Worm (Caenorhabditis elegans): Measurements from ENCODE around the gene K08D8.4.

The K08D8.4 gene

DNA sequence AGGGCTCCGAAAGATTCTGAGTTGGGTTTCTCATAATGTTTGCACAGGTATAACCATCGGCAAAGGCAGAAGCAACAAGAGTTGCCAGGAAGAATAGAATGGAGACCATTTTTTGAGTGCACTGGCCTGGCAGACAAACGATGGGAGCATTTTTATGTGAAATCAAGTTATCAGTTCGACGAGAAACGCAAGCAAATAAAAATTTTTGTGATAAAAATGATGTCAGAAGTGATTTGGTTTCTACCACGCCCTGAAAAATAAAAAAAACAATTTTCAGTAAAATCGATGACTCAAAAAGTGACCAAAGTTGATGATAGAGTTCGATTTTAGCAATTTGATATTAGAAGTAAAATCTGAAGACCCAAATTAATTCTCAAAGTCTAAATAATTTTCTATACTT lies at the start of gene K08D8.4:
K08D8.4 (minus strand) TSS at position 128 of the 400 bp plus-strand sequence.
- TF ChIP-seq fos-1 (tag; optimal IDR thresholded peaks at IDR 0.05) (peak; percentile 86), zag-1 (tag; optimal IDR thresholded peaks at IDR 0.05) (no peak)

ce11 chrIV:12957730-12958129 lies 47.9 kb upstream of the K08D8.4 start, which contains the start of gene F55G11.6:
Gene F55G11.6, plus strand, starts transcription at chrIV:12958030.
- TF ChIP-seq C34F6.9 (tag; optimal IDR thresholded peaks at IDR 0.05) (no peak), lin-39 (tag; optimal IDR thresholded peaks at IDR 0.05) (no peak), egl-27 (tag; optimal IDR thresholded peaks at IDR 0.05) (no peak), nhr-12 (tag; optimal IDR thresholded peaks at IDR 0.05) (no peak), nhr-237 (tag; optimal IDR thresholded peaks at IDR 0.05) (no peak)

DNA sequence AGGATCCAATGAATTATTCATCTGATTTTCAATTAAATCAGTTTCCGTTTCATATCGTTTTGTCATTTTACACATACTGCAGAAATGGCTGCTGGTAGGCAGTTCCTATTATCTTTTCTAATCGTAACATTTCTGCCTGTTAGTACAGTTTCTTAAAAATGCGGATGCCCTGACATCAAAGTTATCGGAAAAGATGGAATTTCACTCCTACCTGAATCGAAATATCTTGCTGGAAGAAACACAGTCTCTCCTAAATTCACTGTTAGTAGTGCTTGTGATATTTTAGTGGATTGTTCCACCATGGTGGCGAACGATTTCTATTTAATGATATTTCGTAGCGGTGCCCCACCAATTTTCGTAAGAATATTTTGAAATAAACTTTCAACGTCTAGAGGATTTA lies 38.7 kb upstream of the K08D8.4 start, which contains the start of gene F55G11.10:
F55G11.10 (plus strand) TSS at position 301 of the 400 bp plus-strand sequence.
- TF ChIP-seq sma-3 (GFP tag; optimal IDR thresholded peaks at IDR 0.05) (no peak), nhr-23 (tag; optimal IDR thresholded peaks at IDR 0.05) (no peak), unc-55 (GFP tag; optimal IDR thresholded peaks at IDR 0.05) (no peak), crh-2 (tag; optimal IDR thresholded peaks at IDR 0.05) (no peak), fos-1 (tag; optimal IDR thresholded peaks at IDR 0.05) (no peak), mab-5 (tag; optimal IDR thresholded peaks at IDR 0.05) (no peak), nhr-129 (tag; optimal IDR thresholded peaks at IDR 0.05) (no peak)

- TF ChIP-seq ceh-16 (tag; optimal IDR thresholded peaks at IDR 0.05) (no peak), nhr-6 (tag; optimal IDR thresholded peaks at IDR 0.05) (no peak), ztf-1 (GFP tag; conservative IDR thresholded peaks at IDR 0.05) (no peak)
Measured at ce11 chrIV:12946488-12946887, 36.7 kb upstream of the K08D8.4 start, which contains the start of gene F55G11.1. Gene F55G11.1, minus strand, starts transcription at chrIV:12946588.

ce11 chrIV:12942633-12943032 lies 32.8 kb upstream of the K08D8.4 start, which contains the start of gene dct-19:
Gene dct-19, plus strand, starts transcription at chrIV:12942933.
- TF ChIP-seq ztf-11 (tag; optimal IDR thresholded peaks at IDR 0.05): no peak
- no peak for TF ChIP-seq zag-1 (tag; optimal IDR thresholded peaks at IDR 0.05)
- no peak for TF ChIP-seq nhr-129 (tag; optimal IDR thresholded peaks at IDR 0.05)
- no peak for TF ChIP-seq nhr-23 (tag; optimal IDR thresholded peaks at IDR 0.05)
- TF ChIP-seq lin-11 (tag; optimal IDR thresholded peaks at IDR 0.05): no peak
- TF ChIP-seq crh-2 (tag; optimal IDR thresholded peaks at IDR 0.05): no peak
- TF ChIP-seq ceh-16 (tag; optimal IDR thresholded peaks at IDR 0.05): no peak
- TF ChIP-seq unc-55 (GFP tag; optimal IDR thresholded peaks at IDR 0.05): no peak
- no peak for TF ChIP-seq nhr-11 (tag; optimal IDR thresholded peaks at IDR 0.05)
- TF ChIP-seq alr-1 (tag; optimal IDR thresholded peaks at IDR 0.05): no peak
- no peak for TF ChIP-seq gmeb-1 (tag; optimal IDR thresholded peaks at IDR 0.05)
- no peak for TF ChIP-seq skn-1 (tag; optimal IDR thresholded peaks at IDR 0.05)
- TF ChIP-seq sma-3 (GFP tag; optimal IDR thresholded peaks at IDR 0.05): no peak

DNA sequence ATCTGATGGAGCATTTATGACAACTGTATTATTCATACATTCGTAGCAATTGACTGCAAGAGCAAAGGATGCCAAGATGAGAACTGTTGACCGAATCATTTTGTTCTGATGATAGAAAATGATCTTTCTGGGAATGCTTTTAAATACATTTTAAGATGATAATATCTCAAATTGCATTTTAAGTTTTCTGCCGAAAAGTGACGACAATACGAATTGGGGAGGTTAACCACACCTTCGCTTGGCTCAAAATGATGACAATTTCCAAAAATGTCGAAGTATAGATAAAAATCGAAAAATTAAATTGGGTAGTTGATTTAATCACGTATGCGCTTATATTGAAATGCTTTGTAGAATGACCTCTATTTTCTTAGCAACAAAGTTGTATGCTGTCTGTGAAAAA lies 31.5 kb upstream of the K08D8.4 start, which contains the start of gene dod-24:
dod-24 (minus strand) TSS at position 101 of the 400 bp plus-strand sequence.
- TF ChIP-seq peb-1 (tag; optimal IDR thresholded peaks at IDR 0.05): no peak
- no peak for TF ChIP-seq nhr-77 (tag; optimal IDR thresholded peaks at IDR 0.05)
- TF ChIP-seq C34F6.9 (tag; optimal IDR thresholded peaks at IDR 0.05): no peak
- no peak for TF ChIP-seq ama-1 (optimal IDR thresholded peaks at IDR 0.05)
- TF ChIP-seq ztf-1 (GFP tag; conservative IDR thresholded peaks at IDR 0.05): no peak
- TF ChIP-seq nhr-25 (tag; optimal IDR thresholded peaks at IDR 0.05): no peak
- no peak for TF ChIP-seq nhr-21 (tag; optimal IDR thresholded peaks at IDR 0.05)
- TF ChIP-seq nhr-10 (tag; optimal IDR thresholded peaks at IDR 0.05): no peak
- no peak for TF ChIP-seq elt-3 (tag; optimal IDR thresholded peaks at IDR 0.05)
- TF ChIP-seq unc-39 (tag; optimal IDR thresholded peaks at IDR 0.05): no peak
- TF ChIP-seq ceh-16 (tag; optimal IDR thresholded peaks at IDR 0.05): no peak
- no peak for TF ChIP-seq ZK546.5 (tag; optimal IDR thresholded peaks at IDR 0.05)

ce11 chrIV:12936221-12936776 lies 26.5 kb upstream of the K08D8.4 start, which contains the start of the genes cld-1 and dod-21:
Gene cld-1, minus strand, starts transcription at chrIV:12936271.
Gene dod-21, plus strand, starts transcription at chrIV:12936738.
- no peak for TF ChIP-seq aly-2 (tag; optimal IDR thresholded peaks at IDR 0.05)
- TF ChIP-seq sma-3 (GFP tag; optimal IDR thresholded peaks at IDR 0.05): peak; percentile 52
- peak; percentile 67 for TF ChIP-seq sma-9 (GFP tag; optimal IDR thresholded peaks at IDR 0.05)
- no peak for TF ChIP-seq sma-9 (tag; optimal IDR thresholded peaks at IDR 0.05)
- peak; percentile 90 for TF ChIP-seq fos-1 (tag; optimal IDR thresholded peaks at IDR 0.05)
- TF ChIP-seq crh-2 (tag; optimal IDR thresholded peaks at IDR 0.05): peak; percentile 41
- no peak for TF ChIP-seq blmp-1 (tag; optimal IDR thresholded peaks at IDR 0.05; ENCODE audit: insufficient read depth)
- no peak for TF ChIP-seq nhr-6 (tag; optimal IDR thresholded peaks at IDR 0.05)
- no peak for TF ChIP-seq peb-1 (tag; optimal IDR thresholded peaks at IDR 0.05)
- TF ChIP-seq ztf-1 (GFP tag; conservative IDR thresholded peaks at IDR 0.05): no peak
- no peak for TF ChIP-seq Y55F3AM.14 (GFP tag; optimal IDR thresholded peaks at IDR 0.05)
- TF ChIP-seq gmeb-1 (tag; optimal IDR thresholded peaks at IDR 0.05): peak; percentile 24

All from whole organism, L2 larva.